Worm (Caenorhabditis elegans): ENCODE measurements around the gene ins-23.
A peak's percentile ranks its signal among the peaks of the same experiment; 100 is the strongest.

Gene ins-23

DNA sequence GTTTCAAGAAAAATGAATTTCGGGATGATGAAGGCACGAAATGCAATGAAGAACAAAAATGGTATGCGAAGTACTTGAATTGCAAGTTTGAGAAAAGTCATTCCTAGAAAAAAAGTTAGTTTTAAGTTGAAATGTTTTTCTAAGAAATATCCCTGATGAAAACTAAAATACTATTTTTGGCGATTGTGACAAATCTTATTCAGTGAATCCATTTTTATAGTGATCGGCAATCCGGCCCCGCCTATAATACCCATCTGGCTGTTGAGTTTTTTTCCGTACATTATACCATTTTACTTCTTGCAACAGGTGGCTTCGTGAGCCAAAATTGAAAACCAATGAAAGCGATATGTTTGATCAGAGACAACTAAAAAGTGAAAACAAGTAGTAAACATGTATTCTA is 28.8 kb upstream of the ins-23 start, which contains the start of gene C05B5.17:
Gene C05B5.17, minus strand, starts transcription at position 101 of the 400 bp plus-strand sequence.
- no peak for TF ChIP-seq Y48G9A.11 (GFP tag; IDR thresholded peaks at IDR 0.05)
- no peak for TF ChIP-seq zfp-3 (GFP tag; conservative IDR thresholded peaks at IDR 0.05)
- TF ChIP-seq T20F7.1 (GFP tag; optimal IDR thresholded peaks at IDR 0.05), result no peak
- no peak for TF ChIP-seq mdl-1 (tag; optimal IDR thresholded peaks at IDR 0.05)

ce11 chrIII:10000428-10000827 is 27.6 kb upstream of the ins-23 start, which contains the start of gene C05B5.2:
Gene C05B5.2 (minus strand): TSS chrIII:10000528.
- TF ChIP-seq Y105C5A.15 (GFP tag; IDR thresholded peaks at IDR 0.05) (no peak), ztf-7 (tag; optimal IDR thresholded peaks at IDR 0.05) (no peak), nhr-111 (GFP tag; optimal IDR thresholded peaks at IDR 0.05) (no peak), jun-1 (tag; optimal IDR thresholded peaks at IDR 0.05) (no peak), mep-1 (tag; optimal IDR thresholded peaks at IDR 0.05) (no peak), ZK337.2 (GFP tag; IDR thresholded peaks at IDR 0.05) (no peak), ceh-82 (tag; optimal IDR thresholded peaks at IDR 0.05) (no peak), ceh-28 (tag; optimal IDR thresholded peaks at IDR 0.05) (no peak), sdz-12 (GFP tag; optimal IDR thresholded peaks at IDR 0.05) (no peak), unc-39 (tag; optimal IDR thresholded peaks at IDR 0.05) (no peak), F49E8.2 (tag; optimal IDR thresholded peaks at IDR 0.05; ENCODE audit: borderline replicate concordance) (no peak), tag-97 (GFP tag; IDR thresholded peaks at IDR 0.05) (no peak), nhr-237 (tag; optimal IDR thresholded peaks at IDR 0.05) (no peak), dmd-9 (GFP tag; IDR thresholded peaks at IDR 0.05) (no peak)

DNA sequence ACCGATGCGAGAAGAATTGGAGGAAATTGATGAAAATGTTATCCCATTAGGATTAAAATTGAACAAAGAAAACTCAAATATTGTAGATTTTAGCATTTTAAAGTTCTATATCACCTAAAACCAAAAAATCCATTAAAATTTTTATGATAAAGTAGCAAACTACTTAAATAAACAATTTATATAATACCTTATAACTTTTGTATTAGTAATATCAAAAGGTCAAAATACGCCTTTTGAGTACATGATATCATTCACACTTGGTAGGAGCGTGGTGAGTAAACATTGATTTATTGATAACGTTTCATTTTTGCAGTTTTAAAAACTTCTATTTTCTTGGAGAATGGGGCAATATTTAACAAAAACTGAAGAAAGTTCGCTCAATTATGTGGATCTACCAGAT is 27.0 kb upstream of the ins-23 start, which contains the start of gene C05B5.5:
Gene C05B5.5, plus strand, starts transcription at position 301 of the 400 bp plus-strand sequence.
- no peak for TF ChIP-seq ceh-82 (tag; optimal IDR thresholded peaks at IDR 0.05)
- no peak for TF ChIP-seq daf-16 (GFP tag; optimal IDR thresholded peaks at IDR 0.05)
- peak; percentile 32 for TF ChIP-seq daf-16 (tag; optimal IDR thresholded peaks at IDR 0.05)
- TF ChIP-seq duxl-1 (tag; optimal IDR thresholded peaks at IDR 0.05; ENCODE audit: poor library complexity), result no peak
- TF ChIP-seq R02D3.7 (tag; optimal IDR thresholded peaks at IDR 0.05), result no peak
- peak; percentile 19 for TF ChIP-seq nhr-6 (tag; optimal IDR thresholded peaks at IDR 0.05)
- no peak for TF ChIP-seq hlh-30 (tag; optimal IDR thresholded peaks at IDR 0.05; ENCODE audit: insufficient read depth)
- TF ChIP-seq pqm-1 (tag; optimal IDR thresholded peaks at IDR 0.05), result peak; percentile 7

ce11 chrIII:10004213-10004612 is 23.8 kb upstream of the ins-23 start, which contains the start of gene C05B5.11:
Gene C05B5.11 (plus strand): TSS chrIII:10004513.
- no peak for TF ChIP-seq arid-1 (GFP tag; conservative IDR thresholded peaks at IDR 0.05)
- no peak for TF ChIP-seq ama-1 (optimal IDR thresholded peaks at IDR 0.05)
- no peak for TF ChIP-seq ceh-28 (tag; optimal IDR thresholded peaks at IDR 0.05)
- no peak for TF ChIP-seq Y5F2A.4 (GFP tag; optimal IDR thresholded peaks at IDR 0.05)
- TF ChIP-seq daf-16 (GFP tag; optimal IDR thresholded peaks at IDR 0.05), result no peak
- TF ChIP-seq daf-16 (tag; optimal IDR thresholded peaks at IDR 0.05), result no peak
- no peak for TF ChIP-seq dmd-8 (GFP tag; IDR thresholded peaks at IDR 0.05)
- no peak for TF ChIP-seq spr-3 (GFP tag; optimal IDR thresholded peaks at IDR 0.05)
- TF ChIP-seq ceh-62 (tag; optimal IDR thresholded peaks at IDR 0.05), result no peak

DNA sequence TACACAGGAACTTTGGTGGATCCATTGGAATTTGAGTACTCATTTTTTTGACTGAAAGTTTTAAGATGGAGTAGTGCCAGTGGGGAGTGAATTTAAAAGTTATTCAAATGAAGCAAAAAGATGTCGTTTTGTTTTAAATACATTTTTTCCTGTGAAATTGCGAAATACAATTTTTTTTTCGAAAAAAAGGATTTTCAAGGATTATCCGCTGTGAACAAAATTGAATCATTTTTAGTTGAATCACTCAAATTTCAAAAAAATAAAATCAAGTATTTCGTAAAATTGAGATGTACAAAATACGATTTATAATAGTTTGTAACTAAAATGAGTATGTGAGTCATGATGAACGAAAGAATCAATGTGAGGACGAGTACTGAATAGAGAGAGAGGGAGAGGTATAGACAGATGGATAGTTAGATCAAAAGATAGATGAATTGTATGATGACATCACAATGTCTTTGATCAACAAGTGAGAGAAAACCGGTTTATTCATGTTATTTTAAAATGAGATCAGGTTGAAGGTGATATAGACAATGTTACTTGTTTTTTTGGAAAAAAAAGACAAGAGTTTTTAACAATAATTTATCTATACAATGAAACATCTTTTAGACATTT is 21.2 kb upstream of the ins-23 start, which contains the start of gene C05B5.8:
Gene C05B5.8, minus strand, starts transcription at position 51 of the 615 bp plus-strand sequence.
- TF ChIP-seq unc-62 (GFP tag; optimal IDR thresholded peaks at IDR 0.05 in 1 of 2) (peak in 1 of 2 experiments; percentile 79), unc-62 (tag; optimal IDR thresholded peaks at IDR 0.05) (no peak), dmd-6 (GFP tag; IDR thresholded peaks at IDR 0.05) (no peak), dmd-8 (GFP tag; IDR thresholded peaks at IDR 0.05) (no peak), hlh-30 (tag; optimal IDR thresholded peaks at IDR 0.05; ENCODE audit: insufficient read depth) (peak; percentile 14), daf-19 (GFP tag; conservative IDR thresholded peaks at IDR 0.05) (no peak), dmd-9 (GFP tag; IDR thresholded peaks at IDR 0.05) (no peak), aha-1 (tag) (peak; percentile 60), mes-2 (tag; optimal IDR thresholded peaks at IDR 0.05; ENCODE audit: poor library complexity, severe bottlenecking) (no peak), mdt-29 (GFP tag; IDR thresholded peaks at IDR 0.05) (no peak), cey-2 (tag; optimal IDR thresholded peaks at IDR 0.05; ENCODE audit: borderline replicate concordance, insufficient read depth) (peak; percentile 50), duxl-1 (tag; optimal IDR thresholded peaks at IDR 0.05; ENCODE audit: poor library complexity) (no peak), daf-16 (GFP tag; optimal IDR thresholded peaks at IDR 0.05) (no peak), daf-16 (tag; optimal IDR thresholded peaks at IDR 0.05) (no peak), ceh-62 (tag; optimal IDR thresholded peaks at IDR 0.05) (no peak), Y75B8A.6 (GFP tag; IDR thresholded peaks at IDR 0.05) (no peak)

Measured in whole organism, L4 larva.